Fruit fly (Drosophila melanogaster) whole organism, embryonic: ENCODE data around the gene Cpr73D.
A peak's percentile ranks its signal among the peaks of the same experiment; 100 is the strongest.

Experiments used
- ATbp ChIP-seq: fragments of 200-800 bp; sonication (Bioruptor generic); optimal IDR thresholded peaks from 2 replicates; lab custom pipeline; 2017; ENCODE audit warnings: missing biosample characterization, mild to moderate bottlenecking, missing genetic modification characterization, missing genetic modification reagents
- Abd-B ChIP-seq: fragments of 200-800 bp; sonication (Bioruptor generic); optimal IDR thresholded peaks from 2 replicates; lab custom pipeline; 2018; ENCODE audit warnings: missing biosample characterization, mild to moderate bottlenecking, missing genetic modification characterization, moderate library complexity
- Atf6 ChIP-seq: fragments of 200-800 bp; sonication (Bioruptor generic); IDR thresholded peaks from 2 replicates; pipeline ENCODE4 v1.3.6; 2022; ENCODE audit warnings: missing biosample characterization, missing genetic modification characterization
- CG10147 ChIP-seq: fragments of 200-800 bp; sonication (Bioruptor generic); optimal IDR thresholded peaks from 2 replicates; lab custom pipeline; 2019; ENCODE audit warnings: missing biosample characterization, mild to moderate bottlenecking, missing genetic modification characterization, moderate library complexity
- CG1024 ChIP-seq: fragments of 200-800 bp; sonication (Bioruptor generic); IDR thresholded peaks from 2 replicates; pipeline ENCODE4 v1.3.6; 2022; ENCODE audit warnings: missing biosample characterization, missing genetic modification characterization
- CG10366 ChIP-seq: fragments of 200-800 bp; sonication (Bioruptor generic); IDR thresholded peaks from 2 replicates; pipeline ENCODE4 v1.3.6; 2022; ENCODE audit warnings: missing biosample characterization, missing genetic modification characterization
- CG10565 ChIP-seq: fragments of 200-800 bp; sonication (Bioruptor generic); optimal IDR thresholded peaks from 3 replicates; lab custom pipeline; 2016; ENCODE audit warnings: missing biosample characterization, mild to moderate bottlenecking, missing genetic modification characterization
- CG11093 ChIP-seq: fragments of 200-800 bp; sonication (Bioruptor generic); IDR thresholded peaks from 3 replicates; pipeline ENCODE4 v1.3.6; 2022; ENCODE audit warnings: missing biosample characterization, missing genetic modification characterization
- CG12219 ChIP-seq: fragments of 200-800 bp; sonication (Bioruptor generic); optimal IDR thresholded peaks from 3 replicates; lab custom pipeline; 2018; ENCODE audit warnings: missing biosample characterization, mild to moderate bottlenecking, missing genetic modification characterization
- CG1233 ChIP-seq: fragments of 200-800 bp; sonication (Bioruptor generic); optimal IDR thresholded peaks from 4 replicates; lab custom pipeline; 2018; ENCODE audit warnings: missing biosample characterization, mild to moderate bottlenecking, missing genetic modification characterization
- CG12942 ChIP-seq: fragments of 200-800 bp; sonication (Bioruptor generic); optimal IDR thresholded peaks from 3 replicates; lab custom pipeline; 2016; ENCODE audit warnings: missing biosample characterization, missing genetic modification characterization
- CG17359 ChIP-seq: fragments of 200-800 bp; sonication (Bioruptor generic); optimal IDR thresholded peaks from 3 replicates; lab custom pipeline; 2018; ENCODE audit warnings: missing biosample characterization, mild to moderate bottlenecking, missing genetic modification characterization, moderate library complexity
- CG1792 ChIP-seq: fragments of 200-800 bp; sonication (Bioruptor generic); optimal IDR thresholded peaks from 2 replicates; lab custom pipeline; 2016; ENCODE audit warnings: missing biosample characterization, missing genetic modification characterization
- CG2129 ChIP-seq: fragments of 200-800 bp; sonication (Bioruptor generic); IDR thresholded peaks from 2 replicates; pipeline ENCODE4 v1.3.6; 2022; ENCODE audit warnings: missing biosample characterization, missing genetic modification characterization; ENCODE audit not compliant: partially characterized antibody
- CG2678 ChIP-seq: fragments of 200-800 bp; sonication (Bioruptor generic); optimal IDR thresholded peaks from 3 replicates; lab custom pipeline; 2019; ENCODE audit warnings: missing biosample characterization, mild to moderate bottlenecking, missing genetic modification characterization, moderate library complexity
- CG32772 ChIP-seq: fragments of 200-800 bp; sonication (Bioruptor generic); IDR thresholded peaks from 2 replicates; pipeline ENCODE4 v1.3.6; 2022; ENCODE audit warnings: missing biosample characterization, missing genetic modification characterization
- CG4328 ChIP-seq: fragments of 200-800 bp; sonication (Bioruptor generic); optimal IDR thresholded peaks from 3 replicates; lab custom pipeline; 2017; ENCODE audit warnings: missing biosample characterization, missing genetic modification reagents, missing genetic modification characterization
- CG4730 ChIP-seq: fragments of 200-800 bp; sonication (Bioruptor generic); IDR thresholded peaks from 2 replicates; pipeline ENCODE4 v1.3.6; 2022; ENCODE audit warnings: missing biosample characterization, missing genetic modification characterization
- CG6254 ChIP-seq: fragments of 200-800 bp; sonication (Bioruptor generic); optimal IDR thresholded peaks from 3 replicates; lab custom pipeline; 2017; ENCODE audit warnings: mild to moderate bottlenecking, missing biosample characterization, missing genetic modification reagents, missing genetic modification characterization
- CG6765 ChIP-seq: fragments of 200-800 bp; sonication (Bioruptor generic); optimal IDR thresholded peaks from 3 replicates; lab custom pipeline; 2017; ENCODE audit warnings: missing biosample characterization, mild to moderate bottlenecking, missing genetic modification characterization
- CG7745 ChIP-seq: fragments of 200-800 bp; sonication (Bioruptor generic); optimal IDR thresholded peaks from 2 replicates; lab custom pipeline; 2018; ENCODE audit warnings: missing biosample characterization, mild to moderate bottlenecking, missing genetic modification characterization, moderate library complexity
- CG9797 ChIP-seq: fragments of 200-800 bp; sonication (Bioruptor generic); optimal IDR thresholded peaks from 3 replicates; lab custom pipeline; 2018; ENCODE audit warnings: missing biosample characterization, mild to moderate bottlenecking, missing genetic modification characterization
- CG9817 ChIP-seq: fragments of 200-800 bp; sonication (Bioruptor generic); optimal IDR thresholded peaks from 2 replicates; lab custom pipeline; 2018; ENCODE audit warnings: missing biosample characterization, mild to moderate bottlenecking, missing genetic modification characterization, moderate library complexity
- Drgx ChIP-seq: fragments of 200-800 bp; sonication (Bioruptor generic); IDR thresholded peaks from 2 replicates; pipeline ENCODE4 v1.3.6; 2022; ENCODE audit warnings: missing biosample characterization, missing genetic modification characterization
- E2f2 ChIP-seq: fragments of 200-800 bp; sonication (Bioruptor generic); IDR thresholded peaks from 2 replicates; pipeline ENCODE4 v1.3.6; 2022; ENCODE audit warnings: missing biosample characterization, missing genetic modification characterization
- Hmr ChIP-seq: fragments of 200-800 bp; sonication (Bioruptor generic); optimal IDR thresholded peaks from 3 replicates; lab custom pipeline; 2017; ENCODE audit warnings: mild to moderate bottlenecking, missing biosample characterization, missing genetic modification reagents, missing genetic modification characterization
- Hr39 ChIP-seq: fragments of >200 bp; optimal IDR thresholded peaks from 2 replicates; lab custom pipeline; 2017
- MBD-R2 ChIP-seq: fragments of 200-800 bp; sonication (Bioruptor generic); IDR thresholded peaks from 2 replicates; pipeline ENCODE4 v1.3.6; 2022; ENCODE audit warnings: missing biosample characterization, missing genetic modification characterization
- Sry-δ ChIP-seq: fragments of 200-800 bp; sonication (Bioruptor generic); optimal IDR thresholded peaks from 2 replicates; lab custom pipeline; 2016; ENCODE audit warnings: missing biosample characterization, missing genetic modification characterization
- TFAM ChIP-seq: fragments of 200-800 bp; sonication (Bioruptor generic); optimal IDR thresholded peaks from 2 replicates; lab custom pipeline; 2017; ENCODE audit warnings: missing biosample characterization, missing genetic modification characterization, inconsistent platforms
- Tbp ChIP-seq: fragments of >200 bp; optimal IDR thresholded peaks from 2 replicates; lab custom pipeline; 2018; ENCODE audit warnings: missing biosample characterization, missing genetic modification characterization
- ato ChIP-seq: fragments of 200-800 bp; sonication (Bioruptor generic); IDR thresholded peaks from 2 replicates; pipeline ENCODE4 v1.3.6; 2022; ENCODE audit warnings: missing biosample characterization, missing genetic modification characterization; ENCODE audit not compliant: partially characterized antibody
- cad ChIP-seq: fragments of >200 bp; optimal IDR thresholded peaks from 2 replicates; lab custom pipeline; 2017; ENCODE audit warnings: missing biosample characterization, missing genetic modification characterization
- caup ChIP-seq: fragments of 200-800 bp; sonication (Bioruptor generic); optimal IDR thresholded peaks from 3 replicates; lab custom pipeline; 2017; ENCODE audit warnings: missing biosample characterization, mild to moderate bottlenecking, missing genetic modification characterization, moderate library complexity; ENCODE audit not compliant: severe bottlenecking
- chinmo ChIP-seq: fragments of 200-800 bp; sonication (Bioruptor generic); IDR thresholded peaks from 4 replicates; pipeline ENCODE4 v1.3.6; 2022; ENCODE audit warnings: missing biosample characterization, missing genetic modification characterization; ENCODE audit not compliant: partially characterized antibody
- chn ChIP-seq: fragments of 200-800 bp; sonication (Bioruptor generic); optimal IDR thresholded peaks from 2 replicates; lab custom pipeline; 2016; ENCODE audit warnings: missing biosample characterization, missing genetic modification characterization
- corto ChIP-seq: fragments of 200-800 bp; sonication (Bioruptor generic); optimal IDR thresholded peaks from 2 replicates; lab custom pipeline; 2016; ENCODE audit warnings: missing biosample characterization, mild to moderate bottlenecking, missing genetic modification characterization, moderate library complexity
- crc ChIP-seq: fragments of 200-800 bp; sonication (Bioruptor generic); optimal IDR thresholded peaks from 2 replicates; lab custom pipeline; 2016; ENCODE audit warnings: missing biosample characterization, missing genetic modification characterization
- dmrt11E ChIP-seq: fragments of 200-800 bp; sonication (Bioruptor generic); optimal IDR thresholded peaks from 3 replicates; lab custom pipeline; 2018; ENCODE audit warnings: missing biosample characterization, mild to moderate bottlenecking, missing genetic modification characterization, moderate library complexity
- dysf ChIP-seq: fragments of 200-800 bp; sonication (Bioruptor generic); IDR thresholded peaks from 3 replicates; pipeline ENCODE4 v1.3.6; 2022; ENCODE audit warnings: missing biosample characterization, missing genetic modification characterization
- fd3F ChIP-seq: fragments of 200-800 bp; sonication (Bioruptor generic); optimal IDR thresholded peaks from 2 replicates; lab custom pipeline; 2018; ENCODE audit warnings: missing biosample characterization, mild to moderate bottlenecking, missing genetic modification characterization, moderate library complexity
- fd96Cb ChIP-seq: fragments of 200-800 bp; sonication (Bioruptor generic); optimal IDR thresholded peaks from 2 replicates; lab custom pipeline; 2018; ENCODE audit warnings: missing biosample characterization, mild to moderate bottlenecking, missing genetic modification characterization, moderate library complexity
- fru ChIP-seq: fragments of >200 bp; optimal IDR thresholded peaks from 2 replicates; lab custom pipeline; 2017
- gsb ChIP-seq: fragments of 200-800 bp; sonication (Bioruptor generic); IDR thresholded peaks from 2 replicates; pipeline ENCODE4 v1.3.6; 2022; ENCODE audit warnings: missing biosample characterization, missing genetic modification characterization
- lab ChIP-seq: fragments of 200-800 bp; sonication (Bioruptor generic); optimal IDR thresholded peaks from 3 replicates; lab custom pipeline; 2017; ENCODE audit warnings: missing biosample characterization, missing genetic modification characterization, mild to moderate bottlenecking, moderate library complexity, missing genetic modification reagents
- otp ChIP-seq: fragments of 200-800 bp; sonication (Bioruptor generic); IDR thresholded peaks from 3 replicates; pipeline ENCODE4, ENCODE4 v1.3.6; 2022; ENCODE audit warnings: missing biosample characterization, missing genetic modification characterization
- p53 ChIP-seq: fragments of 200-800 bp; sonication (Bioruptor generic); optimal IDR thresholded peaks from 2 replicates; lab custom pipeline; 2016; ENCODE audit warnings: missing biosample characterization, missing genetic modification characterization
- pfk ChIP-seq: fragments of 200-800 bp; sonication (Bioruptor generic); optimal IDR thresholded peaks from 2 replicates; lab custom pipeline; 2018; ENCODE audit warnings: missing biosample characterization, mild to moderate bottlenecking, missing genetic modification characterization, moderate library complexity
- pum ChIP-seq: fragments of 200-800 bp; sonication (Bioruptor generic); optimal IDR thresholded peaks from 2 replicates; lab custom pipeline; 2016; ENCODE audit warnings: missing biosample characterization, missing genetic modification characterization
- salm ChIP-seq: fragments of 200-800 bp; sonication (Bioruptor generic); optimal IDR thresholded peaks from 2 replicates; lab custom pipeline; 2018; ENCODE audit warnings: missing biosample characterization, mild to moderate bottlenecking, missing genetic modification characterization
- trh ChIP-seq: fragments of 200-800 bp; sonication (Bioruptor generic); optimal IDR thresholded peaks from 2 replicates; lab custom pipeline; 2016; ENCODE audit warnings: missing biosample characterization, missing genetic modification characterization
- vnd ChIP-seq: fragments of 200-800 bp; sonication (Bioruptor generic); IDR thresholded peaks from 3 replicates; pipeline ENCODE4 v1.3.6; 2022; ENCODE audit warnings: missing biosample characterization, missing genetic modification characterization; ENCODE audit not compliant: partially characterized antibody

Cpr73D gene

DNA sequence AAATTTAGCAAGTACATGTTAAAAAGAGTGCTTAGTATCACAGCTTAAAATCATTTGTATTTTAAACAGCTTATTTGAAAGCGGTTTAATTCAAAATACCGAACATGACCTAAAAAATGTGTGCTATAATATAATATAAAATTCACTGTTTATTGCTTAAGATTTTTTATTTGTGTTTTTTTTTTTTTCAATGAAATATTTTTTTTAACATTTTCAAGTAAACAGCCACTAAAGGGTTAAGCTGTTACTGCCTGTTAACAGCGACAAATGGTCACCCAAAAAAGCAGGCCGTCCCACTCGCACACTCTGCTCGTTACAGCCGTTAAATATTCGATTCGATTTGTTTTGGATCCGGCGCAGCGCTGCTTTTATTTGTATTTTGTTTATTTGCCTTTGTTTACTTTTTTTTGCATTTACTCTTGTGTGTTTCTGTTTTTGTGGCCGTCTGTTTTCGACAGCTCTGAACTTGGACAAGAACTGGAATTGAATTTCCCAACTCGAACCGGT lies 17.2 kb upstream of the Cpr73D start (continued):
- TF ChIP-seq otp (no peak), CG2129 (GFP tag; lab: Robert Waterston, UW) (no peak), CG12942 (no peak), fd3F (no peak), CG9797 (GFP tag; lab: Kevin White, UChicago) (no peak), dysf (GFP tag; lab: Robert Waterston, UW) (no peak), vnd (GFP tag; lab: Robert Waterston, UW) (no peak), fru (lab: Kevin White, UChicago) (no peak), CG9817 (tag; lab: Kevin White, UChicago) (no peak), ato (GFP tag; lab: Robert Waterston, UW) (no peak), CG10565 (no peak), CG6254 (GFP tag; lab: Kevin White, UChicago) (no peak), fd96Cb (tag; lab: Kevin White, UChicago) (no peak), CG1024 (GFP tag; lab: Robert Waterston, UW) (no peak), CG11093 (no peak), CG2678 (peak; percentile 35), Hmr (GFP tag; lab: Kevin White, UChicago) (no peak), Tbp (GFP tag; lab: Kevin White, UChicago) (no peak), p53 (GFP tag; lab: Kevin White, UChicago) (no peak), Drgx (GFP tag; lab: Robert Waterston, UW) (peak; percentile 62), cad (no peak), ATbp (GFP tag; lab: Kevin White, UChicago) (peak; percentile 66), E2f2 (GFP tag; lab: Robert Waterston, UW) (no peak), CG32772 (GFP tag; lab: Robert Waterston, UW) (no peak), corto (no peak), salm (no peak), CG4730 (GFP tag; lab: Robert Waterston, UW) (no peak), TFAM (GFP tag; lab: Kevin White, UChicago) (no peak), pum (GFP tag; lab: Kevin White, UChicago) (no peak), CG12219 (no peak), dmrt11E (tag; lab: Kevin White, UChicago) (no peak), trh (GFP tag; lab: Kevin White, UChicago) (no peak), Abd-B (GFP tag; lab: Kevin White, UChicago) (no peak), lab (peak; percentile 37), chinmo (GFP tag; lab: Robert Waterston, UW) (peak; percentile 56; the same call in 1 of the 4 replicates), CG1233 (GFP tag; lab: Kevin White, UChicago) (no peak), CG1792 (GFP tag; lab: Kevin White, UChicago) (no peak), CG10366 (GFP tag; lab: Robert Waterston, UW) (no peak), CG7745 (no peak), CG6765 (GFP tag; lab: Kevin White, UChicago) (no peak), MBD-R2 (GFP tag; lab: Robert Waterston, UW) (no peak), Hr39 (lab: Kevin White, UChicago) (no peak), chn (GFP tag; lab: Kevin White, UChicago) (no peak), CG4328 (GFP tag; lab: Kevin White, UChicago) (no peak), CG10147 (GFP tag; lab: Kevin White, UChicago) (no peak), CG17359 (tag; lab: Kevin White, UChicago) (no peak), Atf6 (GFP tag; lab: Robert Waterston, UW) (peak; percentile 33; the same call in 1 of the 2 replicates), caup (GFP tag; lab: Kevin White, UChicago) (no peak), crc (GFP tag; lab: Kevin White, UChicago) (no peak), gsb (no peak), pfk (no peak), Sry-δ (GFP tag; lab: Kevin White, UChicago) (no peak)
